Fruit fly (Drosophila melanogaster) whole organism, embryonic: Measurements from ENCODE around the gene CG42488.
A peak's percentile ranks its signal among the peaks of the same experiment; 100 is the strongest.

ENCODE experiments used
- CG10462 ChIP-seq: fragments of 200-800 bp; sonication (Bioruptor generic); optimal IDR thresholded peaks from 2 replicates; lab custom pipeline; 2016; ENCODE audit warnings: missing biosample characterization, missing genetic modification characterization
- CG11695 ChIP-seq: fragments of 200-800 bp; sonication (Bioruptor generic); IDR thresholded peaks from 3 replicates; pipeline ENCODE4 v1.3.6; 2022; ENCODE audit warnings: missing biosample characterization, missing genetic modification characterization
- CG12219 ChIP-seq: fragments of 200-800 bp; sonication (Bioruptor generic); optimal IDR thresholded peaks from 3 replicates; lab custom pipeline; 2018; ENCODE audit warnings: missing biosample characterization, mild to moderate bottlenecking, missing genetic modification characterization
- CG12236 ChIP-seq: fragments of 200-800 bp; sonication (Bioruptor generic); optimal IDR thresholded peaks from 2 replicates; lab custom pipeline; 2016; ENCODE audit warnings: missing biosample characterization, missing genetic modification characterization
- CG17186 ChIP-seq: fragments of 200-800 bp; sonication (Bioruptor generic); optimal IDR thresholded peaks from 3 replicates; lab custom pipeline; 2017; ENCODE audit warnings: missing biosample characterization, missing genetic modification reagents, missing genetic modification characterization
- CG17359 ChIP-seq: fragments of 200-800 bp; sonication (Bioruptor generic); optimal IDR thresholded peaks from 3 replicates; lab custom pipeline; 2018; ENCODE audit warnings: missing biosample characterization, mild to moderate bottlenecking, missing genetic modification characterization, moderate library complexity
- CG3163 ChIP-seq: fragments of 200-800 bp; sonication (Bioruptor generic); optimal IDR thresholded peaks from 3 replicates; lab custom pipeline; 2016; ENCODE audit warnings: missing biosample characterization, missing genetic modification characterization
- CG3281 ChIP-seq: fragments of 200-800 bp; sonication (Bioruptor generic); optimal IDR thresholded peaks from 3 replicates; lab custom pipeline; 2017; ENCODE audit warnings: missing biosample characterization, mild to moderate bottlenecking, missing genetic modification characterization
- CG34422 ChIP-seq: fragments of 200-800 bp; sonication (Bioruptor generic); IDR thresholded peaks from 3 replicates; pipeline ENCODE4 v1.3.6; 2022; ENCODE audit warnings: missing biosample characterization, missing genetic modification characterization
- CG6689 ChIP-seq: fragments of 200-800 bp; sonication (Bioruptor generic); IDR thresholded peaks from 2 replicates; pipeline ENCODE4 v1.3.6; 2022; ENCODE audit warnings: missing biosample characterization, missing genetic modification characterization
- CG9797 ChIP-seq: fragments of 200-800 bp; sonication (Bioruptor generic); optimal IDR thresholded peaks from 3 replicates; lab custom pipeline; 2018; ENCODE audit warnings: missing biosample characterization, mild to moderate bottlenecking, missing genetic modification characterization
- Ets65A ChIP-seq: fragments of 200-800 bp; sonication (Bioruptor generic); peaks from one replicate; lab custom pipeline; 2016; ENCODE audit warnings: missing biosample characterization, missing genetic modification characterization
- Fer3 ChIP-seq: fragments of 200-800 bp; sonication (Bioruptor generic); optimal IDR thresholded peaks from 2 replicates; lab custom pipeline; 2018; ENCODE audit warnings: missing biosample characterization, mild to moderate bottlenecking, missing genetic modification characterization, moderate library complexity
- HLH3B ChIP-seq: fragments of 200-800 bp; sonication (Bioruptor generic); IDR thresholded peaks from 2 replicates; pipeline ENCODE4 v1.3.6; 2022; ENCODE audit warnings: missing biosample characterization, missing genetic modification characterization
- Hand ChIP-seq: fragments of 200-800 bp; sonication (Bioruptor generic); optimal IDR thresholded peaks from 2 replicates; lab custom pipeline; 2017; ENCODE audit warnings: mild to moderate bottlenecking, missing biosample characterization, missing genetic modification reagents, missing genetic modification characterization
- Hey ChIP-seq: fragments of 200-800 bp; sonication (Bioruptor generic); optimal IDR thresholded peaks from 3 replicates; lab custom pipeline; 2018; ENCODE audit warnings: missing biosample characterization, mild to moderate bottlenecking, missing genetic modification characterization
- MTF-1 ChIP-seq: fragments of 200-800 bp; sonication (Bioruptor generic); optimal IDR thresholded peaks from 2 replicates; lab custom pipeline; 2018; ENCODE audit warnings: missing biosample characterization, mild to moderate bottlenecking, missing genetic modification characterization, borderline replicate concordance
- Nf-YA ChIP-seq: fragments of 200-800 bp; sonication (Bioruptor generic); IDR thresholded peaks from 2 replicates; pipeline ENCODE4 v1.3.6; 2022; ENCODE audit warnings: missing biosample characterization, missing genetic modification characterization
- Nf-YC ChIP-seq: fragments of 200-800 bp; optimal IDR thresholded peaks from 3 replicates; lab custom pipeline; 2019; ENCODE audit warnings: missing biosample characterization, mild to moderate bottlenecking, missing genetic modification characterization, moderate library complexity
- NfI ChIP-seq: fragments of 200-800 bp; sonication (Bioruptor generic); optimal IDR thresholded peaks from 3 replicates; lab custom pipeline; 2018; ENCODE audit warnings: missing biosample characterization, mild to moderate bottlenecking, missing genetic modification characterization, moderate library complexity
- Oaz ChIP-seq: fragments of 200-800 bp; sonication (Bioruptor generic); IDR thresholded peaks from 2 replicates; pipeline ENCODE4 v1.3.6; 2022; ENCODE audit warnings: missing biosample characterization, missing genetic modification characterization
- Oli ChIP-seq: fragments of 200-800 bp; sonication (Bioruptor generic); optimal IDR thresholded peaks from 2 replicates; lab custom pipeline; 2018; ENCODE audit warnings: missing biosample characterization, mild to moderate bottlenecking, missing genetic modification characterization, moderate library complexity
- PHDP ChIP-seq: fragments of 200-800 bp; sonication (Bioruptor generic); optimal IDR thresholded peaks from 3 replicates; lab custom pipeline; 2018; ENCODE audit warnings: missing biosample characterization, mild to moderate bottlenecking, missing genetic modification characterization, moderate library complexity
- aop ChIP-seq: fragments of 200-800 bp; sonication (Bioruptor generic); IDR thresholded peaks from 2 replicates; pipeline ENCODE4 v1.3.6; 2022; ENCODE audit warnings: missing biosample characterization, missing genetic modification characterization
- crol ChIP-seq: fragments of 200-800 bp; sonication (Bioruptor generic); IDR thresholded peaks from 2 replicates; pipeline ENCODE4 v1.3.6; 2022; ENCODE audit warnings: missing biosample characterization, missing genetic modification characterization
- danr ChIP-seq: fragments of 200-800 bp; sonication (Bioruptor generic); IDR thresholded peaks from 2 replicates; pipeline ENCODE4 v1.3.6; 2022; ENCODE audit warnings: missing biosample characterization, missing genetic modification characterization
- emc ChIP-seq: fragments of 200-800 bp; sonication (Bioruptor generic); optimal IDR thresholded peaks from 2 replicates; lab custom pipeline; 2016; ENCODE audit warnings: missing biosample characterization, missing genetic modification characterization
- gcm ChIP-seq: fragments of 200-800 bp; sonication (Bioruptor generic); optimal IDR thresholded peaks from 2 replicates; lab custom pipeline; 2019; ENCODE audit warnings: missing biosample characterization, mild to moderate bottlenecking, missing genetic modification characterization, moderate library complexity
- grau ChIP-seq: fragments of 200-800 bp; optimal IDR thresholded peaks from 3 replicates; lab custom pipeline; 2019; ENCODE audit warnings: missing biosample characterization, mild to moderate bottlenecking, missing genetic modification characterization, moderate library complexity
- grn ChIP-seq: fragments of 200-800 bp; sonication (Bioruptor generic); optimal IDR thresholded peaks from 3 replicates; lab custom pipeline; 2017; ENCODE audit warnings: missing biosample characterization, missing genetic modification characterization
- gsb-n ChIP-seq: fragments of 200-800 bp; sonication (Bioruptor generic); optimal IDR thresholded peaks from 3 replicates; lab custom pipeline; 2018; ENCODE audit warnings: missing biosample characterization, mild to moderate bottlenecking, missing genetic modification characterization
- kni ChIP-seq: fragments of 200-800 bp; sonication (Bioruptor generic); optimal IDR thresholded peaks from 3 replicates; lab custom pipeline; 2017; ENCODE audit warnings: mild to moderate bottlenecking, missing biosample characterization, missing genetic modification reagents, missing genetic modification characterization
- mirr ChIP-seq: fragments of 200-800 bp; sonication (Bioruptor generic); optimal IDR thresholded peaks from 3 replicates; lab custom pipeline; 2018; ENCODE audit warnings: missing biosample characterization, mild to moderate bottlenecking, missing genetic modification characterization
- onecut ChIP-seq: fragments of 200-800 bp; sonication (Bioruptor generic); IDR thresholded peaks from 2 replicates; pipeline ENCODE4 v1.3.6; 2022; ENCODE audit warnings: missing biosample characterization, missing genetic modification characterization
- org-1 ChIP-seq: fragments of 200-800 bp; sonication (Bioruptor generic); optimal IDR thresholded peaks from 2 replicates; lab custom pipeline; 2017; ENCODE audit warnings: missing biosample characterization, missing genetic modification characterization
- pfk ChIP-seq: fragments of 200-800 bp; sonication (Bioruptor generic); optimal IDR thresholded peaks from 2 replicates; lab custom pipeline; 2018; ENCODE audit warnings: missing biosample characterization, mild to moderate bottlenecking, missing genetic modification characterization, moderate library complexity
- pros ChIP-seq: fragments of 200-800 bp; sonication (Bioruptor generic); optimal IDR thresholded peaks from 3 replicates; lab custom pipeline; 2019; ENCODE audit warnings: missing biosample characterization, mild to moderate bottlenecking, missing genetic modification characterization, moderate library complexity
- psq ChIP-seq: fragments of 200-800 bp; sonication (Bioruptor generic); optimal IDR thresholded peaks from 2 replicates; lab custom pipeline; 2017; ENCODE audit warnings: missing biosample characterization, missing genetic modification characterization
- pum ChIP-seq: fragments of 200-800 bp; sonication (Bioruptor generic); optimal IDR thresholded peaks from 2 replicates; lab custom pipeline; 2016; ENCODE audit warnings: missing biosample characterization, missing genetic modification characterization
- ro ChIP-seq: fragments of 200-800 bp; sonication (Bioruptor generic); IDR thresholded peaks from 2 replicates; pipeline ENCODE4 v1.3.6; 2022; ENCODE audit warnings: missing biosample characterization, missing genetic modification characterization
- sd ChIP-seq: fragments of 200-800 bp; sonication (Bioruptor generic); optimal IDR thresholded peaks from 3 replicates; lab custom pipeline; 2018; ENCODE audit warnings: missing biosample characterization, mild to moderate bottlenecking, missing genetic modification characterization, moderate library complexity
- sens ChIP-seq: fragments of 200-800 bp; sonication (Bioruptor generic); peaks from one replicate; lab custom pipeline; 2016; ENCODE audit warnings: missing biosample characterization, missing genetic modification characterization
- sens-2 ChIP-seq: fragments of 200-800 bp; sonication (Bioruptor generic); IDR thresholded peaks from 2 replicates; pipeline ENCODE4 v1.3.6; 2022; ENCODE audit warnings: missing biosample characterization, missing genetic modification characterization
- slp2 ChIP-seq: fragments of 200-800 bp; sonication (Bioruptor generic); optimal IDR thresholded peaks from 2 replicates; lab custom pipeline; 2016; ENCODE audit warnings: missing biosample characterization, missing genetic modification characterization
- tll ChIP-seq, 2 experiments: fragments of 200-800 bp in 1 of 2; fragments of >200 bp in 1 of 2; sonication (Bioruptor generic) in 1 of 2; optimal IDR thresholded peaks; 2 replicates each; lab custom pipeline; 2017 to 2019; ENCODE audit warnings: missing biosample characterization in 2 of 2, missing genetic modification characterization in 2 of 2, mild to moderate bottlenecking in 1 of 2, moderate library complexity in 1 of 2
- toy ChIP-seq: fragments of 200-800 bp; sonication (Bioruptor generic); IDR thresholded peaks from 2 replicates; pipeline ENCODE4 v1.3.6; 2022; ENCODE audit warnings: missing biosample characterization, missing genetic modification characterization
- trem ChIP-seq: fragments of 200-800 bp; optimal IDR thresholded peaks from 3 replicates; lab custom pipeline; 2019; ENCODE audit warnings: missing biosample characterization, mild to moderate bottlenecking, missing genetic modification characterization, moderate library complexity
- usp ChIP-seq: fragments of >200 bp; optimal IDR thresholded peaks from 2 replicates; lab custom pipeline; 2017; ENCODE audit warnings: missing biosample characterization, missing genetic modification characterization
- zf30C ChIP-seq: fragments of 200-800 bp; sonication (Bioruptor generic); optimal IDR thresholded peaks from 3 replicates; lab custom pipeline; 2018; ENCODE audit warnings: missing biosample characterization, mild to moderate bottlenecking, missing genetic modification characterization

CG42488 gene

DNA sequence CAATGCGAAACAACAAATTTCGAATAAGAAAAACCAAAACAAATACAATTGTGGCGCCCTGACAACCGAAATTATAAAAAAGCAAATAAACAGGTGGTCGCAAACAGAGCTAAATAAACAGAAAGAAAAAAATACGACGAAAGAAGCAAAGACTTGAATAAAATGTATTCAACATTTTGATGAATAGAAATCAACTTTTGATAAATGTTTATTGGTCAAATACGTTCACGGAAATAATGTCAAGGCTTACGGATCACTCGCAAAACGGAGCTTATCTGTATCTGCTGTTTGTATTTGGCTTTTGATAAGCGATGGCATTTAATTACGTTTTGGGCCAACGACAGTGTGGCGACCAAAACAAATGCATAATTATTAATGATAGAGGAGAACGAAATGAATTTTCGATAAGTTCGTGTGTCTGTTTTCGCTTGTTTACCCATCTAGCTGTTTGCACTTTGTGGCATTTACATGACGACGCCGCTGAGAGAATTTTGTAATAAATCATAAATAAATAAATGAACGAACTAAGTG, 29.7 kb upstream of the CG42488 start (continued):
- TF ChIP-seq grn (GFP tag; lab: Kevin White, UChicago) (peak; percentile 70), MTF-1 (GFP tag; lab: Kevin White, UChicago) (peak; percentile 13), emc (GFP tag; lab: Kevin White, UChicago) (no peak), trem (tag; lab: Kevin White, UChicago) (no peak), psq (GFP tag; lab: Kevin White, UChicago) (no peak), CG3281 (peak; percentile 75), Nf-YA (GFP tag; lab: Robert Waterston, UW) (0 out of 2 replicates have a peak, but pooled peaks have one; percentile 32), pfk (GFP tag; lab: Kevin White, UChicago) (peak; percentile 6), NfI (GFP tag; lab: Kevin White, UChicago) (peak; percentile 29), Ets65A (peak; percentile 16), PHDP (tag; lab: Kevin White, UChicago) (peak; percentile 77), sd (tag; lab: Kevin White, UChicago) (peak; percentile 64), CG12219 (GFP tag; lab: Kevin White, UChicago) (peak; percentile 46), zf30C (GFP tag; lab: Kevin White, UChicago) (no peak), ro (GFP tag; lab: Robert Waterston, UW) (0 out of 2 replicates have a peak, but pooled peaks have one; percentile 6), CG11695 (peak; percentile 19; the same call in 1 of the 3 replicates), mirr (GFP tag; lab: Kevin White, UChicago) (peak; percentile 77), gcm (GFP tag; lab: Kevin White, UChicago) (peak; percentile 65), Nf-YC (tag; lab: Kevin White, UChicago) (peak; percentile 27), Fer3 (tag; lab: Kevin White, UChicago) (peak; percentile 42)

DNA sequence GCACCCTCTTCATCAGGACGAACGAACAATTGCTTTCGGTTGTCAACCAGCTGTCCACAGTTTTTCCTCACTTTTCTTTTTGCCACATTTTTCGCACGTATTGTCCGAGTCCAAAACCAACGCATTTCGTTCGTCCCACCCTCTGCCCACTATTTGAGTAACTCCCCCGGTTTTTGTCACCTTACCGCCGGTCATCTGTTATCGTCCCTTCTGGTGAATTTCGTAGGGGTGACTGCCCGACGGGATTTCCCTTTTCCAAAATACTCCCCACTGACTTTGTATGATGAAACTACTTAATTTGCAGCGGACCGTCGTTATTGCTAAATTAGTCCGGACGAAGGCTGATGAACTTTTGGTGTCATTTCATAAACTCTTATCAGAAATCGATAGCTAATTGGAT, 25.8 kb upstream of the CG42488 start:
- TF ChIP-seq tll (GFP tag; optimal IDR thresholded peaks at IDR 0.05; lab: Kevin White, UChicago) (no peak), psq (GFP tag; lab: Kevin White, UChicago) (no peak), gsb-n (tag; lab: Kevin White, UChicago) (no peak), CG17186 (no peak), CG17359 (tag; lab: Kevin White, UChicago) (no peak), CG9797 (no peak), Oli (tag; lab: Kevin White, UChicago) (no peak), org-1 (GFP tag; lab: Kevin White, UChicago) (no peak), pros (GFP tag; lab: Kevin White, UChicago) (peak; percentile 50), Hey (tag; lab: Kevin White, UChicago) (no peak), slp2 (GFP tag; lab: Kevin White, UChicago) (no peak), toy (GFP tag; lab: Robert Waterston, UW) (no peak), CG10462 (GFP tag; lab: Kevin White, UChicago) (no peak), kni (no peak), onecut (GFP tag; lab: Robert Waterston, UW) (peak; percentile 12; the same call in 1 of the 2 replicates), pum (GFP tag; lab: Kevin White, UChicago) (no peak), CG12236 (GFP tag; lab: Kevin White, UChicago) (no peak), HLH3B (GFP tag; lab: Robert Waterston, UW) (no peak), Oaz (GFP tag; lab: Robert Waterston, UW) (no peak), sens (GFP tag; lab: Kevin White, UChicago) (peak; percentile 63), crol (GFP tag; lab: Robert Waterston, UW) (no peak), CG34422 (GFP tag; lab: Robert Waterston, UW) (no peak), CG6689 (GFP tag; lab: Robert Waterston, UW) (no peak), danr (GFP tag; lab: Robert Waterston, UW) (no peak), Ets65A (peak; percentile 16), usp (no peak), sens-2 (no peak), Hand (GFP tag; lab: Kevin White, UChicago) (no peak), grau (tag; lab: Kevin White, UChicago) (no peak), aop (no peak), CG3163 (GFP tag; lab: Kevin White, UChicago) (no peak)
